Worm (Caenorhabditis elegans): ENCODE measurements around the gene cpg-2.

cpg-2 gene

ce11 chrIII:7101814-7102477 is 1.8 kb downstream of the cpg-2 start (continued):
- TF ChIP-seq Y67H2A.10 (GFP tag; conservative IDR thresholded peaks at IDR 0.05) (no peak), ceh-27 (GFP tag; optimal IDR thresholded peaks at IDR 0.05) (no peak), rcor-1 (GFP tag; IDR thresholded peaks at IDR 0.05) (peak; percentile 78; the same call in 1 of the 2 replicates), madf-10 (tag; optimal IDR thresholded peaks at IDR 0.05) (no peak), F37B4.10 (GFP tag; IDR thresholded peaks at IDR 0.05) (no peak), lsy-27 (tag; optimal IDR thresholded peaks at IDR 0.05; ENCODE audit: borderline replicate concordance, insufficient read depth) (no peak), hlh-12 (tag; optimal IDR thresholded peaks at IDR 0.05) (no peak), ets-4 (GFP tag; optimal IDR thresholded peaks at IDR 0.05) (no peak), lag-1 (GFP tag; IDR thresholded peaks at IDR 0.05) (no peak), unc-130 (GFP tag; optimal IDR thresholded peaks at IDR 0.05) (peak; percentile 74), dpff-1 (tag; optimal IDR thresholded peaks at IDR 0.05) (no peak), nfya-1 (tag; optimal IDR thresholded peaks at IDR 0.05; ENCODE audit: borderline replicate concordance, insufficient read depth) (no peak), ztf-6 (GFP tag; IDR thresholded peaks at IDR 0.05) (no peak), unc-62 (GFP tag; optimal IDR thresholded peaks at IDR 0.05) (no peak), hmg-1.2 (GFP tag; IDR thresholded peaks at IDR 0.05) (peak; percentile 49; the same call in 1 of the 2 replicates), F33H1.4 (GFP tag; IDR thresholded peaks at IDR 0.05) (peak; percentile 35), lir-1 (GFP tag; conservative IDR thresholded peaks at IDR 0.05) (peak; percentile 23; the same call in 1 of the 2 replicates), zim-3 (tag; optimal IDR thresholded peaks at IDR 0.05) (no peak), hlh-26 (GFP tag; conservative IDR thresholded peaks at IDR 0.05) (no peak), efl-1 (GFP tag; optimal IDR thresholded peaks at IDR 0.05) (peak; percentile 51), lin-35 (GFP tag; optimal IDR thresholded peaks at IDR 0.05) (no peak), F23B12.7 (tag; optimal IDR thresholded peaks at IDR 0.05; ENCODE audit: insufficient read depth) (no peak), F10E7.11 (tag; optimal IDR thresholded peaks at IDR 0.05) (peak; percentile 70), C06A6.2 (GFP tag; conservative IDR thresholded peaks at IDR 0.05) (no peak), pha-4 (tag; optimal IDR thresholded peaks at IDR 0.05) (no peak), repo-1 (tag; optimal IDR thresholded peaks at IDR 0.05) (peak; percentile 43), B0019.2 (GFP tag; conservative IDR thresholded peaks at IDR 0.05) (no peak; the same call in 1 of the 2 replicates), rpc-1 (optimal IDR thresholded peaks at IDR 0.05) (no peak), rpc-1 (tag; optimal IDR thresholded peaks at IDR 0.05) (peak; percentile 6), athp-1 (tag; optimal IDR thresholded peaks at IDR 0.05) (peak; percentile 76), ztf-18 (tag; optimal IDR thresholded peaks at IDR 0.05) (peak; percentile 38), dpl-1 (GFP tag; optimal IDR thresholded peaks at IDR 0.05) (no peak), B0336.3 (GFP tag; IDR thresholded peaks at IDR 0.05) (peak; percentile 97)

DNA sequence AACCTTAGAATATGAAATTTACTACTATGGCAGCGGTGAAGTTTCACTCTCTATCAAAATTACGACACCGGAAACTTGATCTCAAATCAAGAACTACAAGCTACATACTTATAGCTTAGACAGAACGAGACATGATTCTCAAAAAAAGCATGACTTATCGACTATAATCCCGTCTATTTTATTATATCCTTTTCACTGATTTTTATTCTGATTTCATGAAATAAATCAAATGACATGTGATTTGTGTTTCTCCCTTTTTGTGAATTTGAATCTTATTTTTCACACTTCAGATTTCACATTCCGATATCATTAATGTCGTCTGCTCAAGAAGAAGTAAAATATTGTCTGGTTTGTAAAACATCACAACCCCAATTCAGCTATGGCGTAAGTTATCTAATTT is 3.8 kb downstream of the cpg-2 start, which contains the start of gene ZK418.11:
Gene ZK418.11 (plus strand): TSS at position 289 of the 400 bp plus-strand sequence.
- no peak for TF ChIP-seq F55B11.4 (tag; optimal IDR thresholded peaks at IDR 0.05; ENCODE audit: borderline replicate concordance, insufficient read depth)
- TF ChIP-seq F39B2.1 (GFP tag; IDR thresholded peaks at IDR 0.05): no peak
- no peak for TF ChIP-seq Y53G8AR.9 (GFP tag; conservative IDR thresholded peaks at IDR 0.05)
- no peak for TF ChIP-seq madf-6 (GFP tag; IDR thresholded peaks at IDR 0.05)
- no peak for TF ChIP-seq pbrm-1 (GFP tag; IDR thresholded peaks at IDR 0.05)
- TF ChIP-seq D2030.7 (GFP tag; IDR thresholded peaks at IDR 0.05): no peak
- no peak for TF ChIP-seq dpff-1 (tag; optimal IDR thresholded peaks at IDR 0.05)
- no peak for TF ChIP-seq tbp1 (GFP tag; optimal IDR thresholded peaks at IDR 0.05)
- TF ChIP-seq dpl-1 (GFP tag; optimal IDR thresholded peaks at IDR 0.05): no peak
- no peak for TF ChIP-seq ceh-27 (GFP tag; optimal IDR thresholded peaks at IDR 0.05)
- no peak for TF ChIP-seq Y79H2A.3 (GFP tag; conservative IDR thresholded peaks at IDR 0.05)
- TF ChIP-seq let-607 (tag; optimal IDR thresholded peaks at IDR 0.05): no peak
- no peak for TF ChIP-seq die-1 (tag; optimal IDR thresholded peaks at IDR 0.05)
- no peak for TF ChIP-seq snpc-4 (GFP tag; optimal IDR thresholded peaks at IDR 0.05)
- TF ChIP-seq snpc-4 (tag; optimal IDR thresholded peaks at IDR 0.05): no peak
- no peak for TF ChIP-seq nhr-179 (tag; optimal IDR thresholded peaks at IDR 0.05)
- no peak for TF ChIP-seq fkh-3 (tag; optimal IDR thresholded peaks at IDR 0.05)
- no peak for TF ChIP-seq aptf-3 (GFP tag; IDR thresholded peaks at IDR 0.05)
- TF ChIP-seq ceh-40 (GFP tag; IDR thresholded peaks at IDR 0.05): no peak
- no peak for TF ChIP-seq lag-1 (GFP tag; IDR thresholded peaks at IDR 0.05)
